Worm (Caenorhabditis elegans): ENCODE results near the gene inft-2.

- TF ChIP-seq him-1 (tag; optimal IDR thresholded peaks at IDR 0.05) (no peak), dao-5 (tag; optimal IDR thresholded peaks at IDR 0.05) (no peak)
These were observed 18.5 kb downstream of the inft-2 start for ce11 chrV:13020638-13021037.
